Worm (Caenorhabditis elegans): ENCODE results near the gene Y39A1A.24.

DNA sequence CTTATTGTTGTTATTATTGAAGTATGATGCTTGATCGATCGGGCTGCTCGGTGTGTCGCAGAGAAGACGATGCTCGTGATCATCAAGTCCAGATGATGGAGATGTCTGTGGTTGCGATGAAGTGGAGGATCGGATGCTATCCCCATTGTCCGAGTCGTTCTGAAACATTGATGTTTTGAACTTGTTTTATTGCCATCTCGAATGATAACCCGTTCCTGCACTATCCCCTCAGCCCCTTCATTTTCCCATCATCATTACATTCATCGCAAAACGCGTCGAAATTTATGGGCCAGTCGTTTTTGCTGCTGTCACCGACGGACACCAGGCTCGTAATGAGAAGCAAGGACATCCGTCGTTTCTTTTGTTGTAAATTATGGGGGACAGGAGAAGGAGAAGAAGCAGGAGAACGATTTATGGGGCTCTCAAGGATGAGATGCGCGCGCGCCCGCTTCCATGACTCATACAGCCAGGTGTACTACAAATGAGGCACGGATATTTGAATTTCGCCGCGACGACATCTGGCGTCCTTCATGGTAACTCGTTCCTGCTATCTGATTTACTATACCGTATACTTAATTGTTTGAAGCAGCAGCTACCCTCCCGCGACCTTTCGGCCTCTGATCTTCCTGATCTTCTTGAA, 19.6 kb downstream of the Y39A1A.24 start:
- TF ChIP-seq hlh-13 (GFP tag; optimal IDR thresholded peaks at IDR 0.05), result no peak
- TF ChIP-seq syd-9 (tag; optimal IDR thresholded peaks at IDR 0.05), result no peak
- TF ChIP-seq nhr-232 (tag; optimal IDR thresholded peaks at IDR 0.05), result no peak
- TF ChIP-seq nhr-11 (tag; optimal IDR thresholded peaks at IDR 0.05), result no peak
- TF ChIP-seq npax-4 (tag; optimal IDR thresholded peaks at IDR 0.05), result no peak

Data from whole organism, late embryonic.